Fruit fly (Drosophila melanogaster): ENCODE data around the gene Serinc.
A peak's percentile ranks its signal among the peaks of the same experiment; 100 is the strongest.

Gene Serinc

DNA sequence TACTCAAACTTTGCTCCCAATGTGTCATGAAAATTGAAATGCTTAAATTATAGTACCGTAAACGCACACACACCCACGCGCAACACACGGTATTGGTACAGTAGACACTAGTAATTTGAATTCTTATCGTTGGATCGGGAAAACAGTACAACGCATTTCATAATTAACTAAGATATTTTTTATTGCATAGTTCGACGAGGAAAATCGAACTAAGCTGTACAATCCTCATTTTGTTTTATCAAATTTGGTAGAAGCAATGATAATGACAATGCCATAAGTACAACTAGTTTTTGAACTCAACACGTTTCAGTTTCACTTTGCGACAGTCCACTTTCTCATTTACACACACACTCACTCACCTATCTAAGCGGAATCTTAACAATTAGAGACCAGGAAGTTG, 31.8 kb upstream of the Serinc start (continued):
- TF ChIP-seq Elba2 (GFP tag; optimal IDR thresholded peaks at IDR 0.05) (no peak), knrl (GFP tag; IDR thresholded peaks at IDR 0.05; ENCODE audit: partially characterized antibody) (no peak), Sox100B (GFP tag; optimal IDR thresholded peaks at IDR 0.05) (peak; percentile 64), CG1647 (GFP tag; optimal IDR thresholded peaks at IDR 0.05) (peak; percentile 18), zen (tag; optimal IDR thresholded peaks at IDR 0.05) (peak; percentile 2), HLH3B (GFP tag; IDR thresholded peaks at IDR 0.05) (peak; percentile 60), dysf (GFP tag; IDR thresholded peaks at IDR 0.05) (peak; percentile 76; the same call in 1 of the 3 replicates), Hsf (GFP tag; optimal IDR thresholded peaks at IDR 0.05) (peak; percentile 70), CG12391 (tag; optimal IDR thresholded peaks at IDR 0.05) (peak; percentile 62), dan (GFP tag; IDR thresholded peaks at IDR 0.05) (no peak), cato (GFP tag; optimal IDR thresholded peaks at IDR 0.05; ENCODE audit: borderline replicate concordance) (peak; percentile 45), Lim3 (GFP tag; IDR thresholded peaks at IDR 0.05) (no peak), phol (tag; optimal IDR thresholded peaks at IDR 0.05) (peak; percentile 61), chinmo (GFP tag; IDR thresholded peaks at IDR 0.05; ENCODE audit: partially characterized antibody) (no peak), CG1529 (GFP tag; optimal IDR thresholded peaks at IDR 0.05) (peak; percentile 34), CG7963 (GFP tag; IDR thresholded peaks at IDR 0.05; ENCODE audit: partially characterized antibody) (no peak), CG10654 (GFP tag; optimal IDR thresholded peaks at IDR 0.05) (peak; percentile 30), CG13123 (GFP tag; optimal IDR thresholded peaks at IDR 0.05) (no peak), Oli (tag; optimal IDR thresholded peaks at IDR 0.05) (peak; percentile 72), rib (GFP tag; IDR thresholded peaks at IDR 0.05) (0 out of 2 replicates have a peak, but pooled peaks have one; percentile 38), CG6791 (GFP tag; IDR thresholded peaks at IDR 0.05; ENCODE audit: partially characterized antibody) (no peak), CG15601 (tag; optimal IDR thresholded peaks at IDR 0.05) (peak; percentile 48), Ssrp (tag; optimal IDR thresholded peaks at IDR 0.05) (peak; percentile 59), da (GFP tag; optimal IDR thresholded peaks at IDR 0.05) (no peak), sug (tag; optimal IDR thresholded peaks at IDR 0.05) (no peak), en (GFP tag; optimal IDR thresholded peaks at IDR 0.05) (peak; percentile 21), Hr78 (GFP tag; optimal IDR thresholded peaks at IDR 0.05) (peak in 1 of 2 experiments; percentile 41), eve (GFP tag; optimal IDR thresholded peaks at IDR 0.05) (no peak), NC2β (GFP tag; optimal IDR thresholded peaks at IDR 0.05) (peak; percentile 14), zfh2 (GFP tag; optimal IDR thresholded peaks at IDR 0.05) (peak; percentile 65), sc (optimal IDR thresholded peaks at IDR 0.05) (no peak), sc (GFP tag; optimal IDR thresholded peaks at IDR 0.05) (no peak), CG12299 (tag; optimal IDR thresholded peaks at IDR 0.05) (peak; percentile 49), CG15269 (tag; optimal IDR thresholded peaks at IDR 0.05) (peak; percentile 83), CG30020 (tag; optimal IDR thresholded peaks at IDR 0.05) (peak; percentile 8), CG10274 (GFP tag; optimal IDR thresholded peaks at IDR 0.05) (peak; percentile 45), nau (GFP tag; optimal IDR thresholded peaks at IDR 0.05) (peak; percentile 67), unpg (GFP tag; optimal IDR thresholded peaks at IDR 0.05) (peak; percentile 74), Awh (GFP tag; IDR thresholded peaks at IDR 0.05) (no peak), CG12104 (GFP tag; optimal IDR thresholded peaks at IDR 0.05) (peak; percentile 53), CG4854 (GFP tag; optimal IDR thresholded peaks at IDR 0.05) (peak; percentile 29), z (GFP tag; IDR thresholded peaks at IDR 0.05) (no peak), usp (GFP tag; optimal IDR thresholded peaks at IDR 0.05) (no peak), CG8089 (GFP tag; optimal IDR thresholded peaks at IDR 0.05) (peak; percentile 58), Chrac-16 (GFP tag; optimal IDR thresholded peaks at IDR 0.05) (peak; percentile 69), CG2678 (tag; optimal IDR thresholded peaks at IDR 0.05) (peak; percentile 87), Max (GFP tag; optimal IDR thresholded peaks at IDR 0.05) (no peak), lola (GFP tag; optimal IDR thresholded peaks at IDR 0.05) (peak in 1 of 3 experiments; percentile 59), wek (GFP tag; optimal IDR thresholded peaks at IDR 0.05) (no peak), CG11723 (GFP tag; optimal IDR thresholded peaks at IDR 0.05) (peak; percentile 46)

Data from whole organism, embryonic.